Worm (Caenorhabditis elegans) whole organism, L1 larva: ENCODE measurements around the gene T20G5.8.
"Not testable (repeated sequence)": the region's sequence is repeated elsewhere in the genome, so short reads cannot be mapped to it uniquely, and the experiment has no call there.

Experiments
- C04F5.9 ChIP-seq: sonication (generic microtip); optimal IDR thresholded peaks from 2 replicates; lab custom pipeline; 2016; ENCODE audit warnings: missing genetic modification characterization, missing compliant biosample characterization
- C16A3.4 ChIP-seq: fragments of 150-350 bp; optimal IDR thresholded peaks from 2 replicates; lab custom pipeline; 2014; ENCODE audit warnings: missing biosample characterization, missing genetic modification characterization
- C34B4.2 ChIP-seq: sonication (generic microtip); optimal IDR thresholded peaks from 2 replicates; lab custom pipeline; 2017; ENCODE audit warnings: mild to moderate bottlenecking, missing genetic modification characterization, missing compliant biosample characterization
- Y116A8C.19 ChIP-seq: sonication (generic microtip); optimal IDR thresholded peaks from 2 replicates; lab custom pipeline; 2016; ENCODE audit warnings: missing compliant biosample characterization, missing genetic modification characterization, borderline replicate concordance
- alr-1 ChIP-seq: fragments of 200-800 bp; sonication (Bioruptor generic); optimal IDR thresholded peaks from 2 replicates; lab custom pipeline; 2018; ENCODE audit warnings: borderline replicate concordance, mild to moderate bottlenecking, missing genetic modification characterization, missing compliant biosample characterization
- aly-2 ChIP-seq: fragments of 150-350 bp; optimal IDR thresholded peaks from 2 replicates; lab custom pipeline; 2014; ENCODE audit warnings: missing biosample characterization, missing genetic modification characterization
- ama-1 ChIP-seq: fragments of 150-350 bp; optimal IDR thresholded peaks from 2 replicates; lab custom pipeline; 2014
- ceh-90 ChIP-seq: sonication (generic microtip); optimal IDR thresholded peaks from 2 replicates; lab custom pipeline; 2016; ENCODE audit warnings: missing genetic modification characterization, missing compliant biosample characterization
- egl-13 ChIP-seq: sonication (generic microtip); optimal IDR thresholded peaks from 2 replicates; lab custom pipeline; 2016; ENCODE audit warnings: missing genotype, missing genetic modification reagents, missing genetic modification characterization, missing compliant biosample characterization
- elt-2 ChIP-seq: sonication (generic microtip); optimal IDR thresholded peaks from 2 replicates; lab custom pipeline; 2016; ENCODE audit warnings: missing genetic modification characterization, mild to moderate bottlenecking, inconsistent platforms, missing compliant biosample characterization, missing genetic modification reagents
- fkh-10 ChIP-seq: sonication (generic microtip); optimal IDR thresholded peaks from 2 replicates; lab custom pipeline; 2017; ENCODE audit warnings: missing biosample characterization, missing genetic modification reagents, missing genetic modification characterization
- fkh-4 ChIP-seq: sonication (generic microtip); optimal IDR thresholded peaks from 2 replicates; lab custom pipeline; 2016; ENCODE audit warnings: missing compliant biosample characterization, missing genetic modification characterization, borderline replicate concordance
- fkh-8 ChIP-seq: sonication (generic microtip); optimal IDR thresholded peaks from 2 replicates; lab custom pipeline; 2016; ENCODE audit warnings: mild to moderate bottlenecking, missing genetic modification characterization, missing compliant biosample characterization
- grh-1 ChIP-seq: fragments of 200-800 bp; sonication (Bioruptor generic); IDR thresholded peaks from 2 replicates; pipeline ENCODE4 v1.3.6; 2022; ENCODE audit warnings: missing genetic modification reagents, missing genetic modification characterization, missing compliant biosample characterization
- hlh-17 ChIP-seq: fragments of 200-800 bp; sonication (Bioruptor generic); optimal IDR thresholded peaks from 2 replicates; lab custom pipeline; 2018; ENCODE audit warnings: missing genetic modification characterization, mild to moderate bottlenecking, missing compliant biosample characterization, moderate library complexity, borderline replicate concordance
- hlh-4 ChIP-seq: sonication (generic microtip); optimal IDR thresholded peaks from 2 replicates; lab custom pipeline; 2016; ENCODE audit warnings: mild to moderate bottlenecking, missing genetic modification characterization, missing compliant biosample characterization
- hpl-2 ChIP-seq: fragments of 150-350 bp; optimal IDR thresholded peaks from 2 replicates; lab custom pipeline; 2014; ENCODE audit warnings: missing biosample characterization, missing genetic modification reagents, missing genetic modification characterization
- irx-1 ChIP-seq: sonication (generic microtip); optimal IDR thresholded peaks from 2 replicates; lab custom pipeline; 2016; ENCODE audit warnings: missing genetic modification characterization, missing compliant biosample characterization
- lin-13 ChIP-seq: fragments of 150-350 bp; optimal IDR thresholded peaks from 2 replicates; lab custom pipeline; 2014; ENCODE audit warnings: missing biosample characterization, missing genetic modification reagents, missing genetic modification characterization
- lin-14 ChIP-seq: fragments of 200-800 bp; sonication (Bioruptor generic); optimal IDR thresholded peaks from 2 replicates; lab custom pipeline; 2018; ENCODE audit warnings: mild to moderate bottlenecking, missing genetic modification characterization, moderate library complexity, missing compliant biosample characterization
- lin-35 ChIP-seq, 2 experiments: fragments of 150-350 bp; optimal IDR thresholded peaks; 2 replicates each; lab custom pipeline; 2014; ENCODE audit warnings: missing biosample characterization in 2 of 2, missing genetic modification characterization in 2 of 2, missing genetic modification reagents in 2 of 2
- lir-3 ChIP-seq: sonication (generic microtip); optimal IDR thresholded peaks from 2 replicates; lab custom pipeline; 2016; ENCODE audit warnings: mild to moderate bottlenecking, missing genetic modification characterization, moderate library complexity, missing compliant biosample characterization; ENCODE audit not compliant: poor library complexity
- mef-2 ChIP-seq: fragments of 150-350 bp; optimal IDR thresholded peaks from 2 replicates; lab custom pipeline; 2014; ENCODE audit warnings: missing biosample characterization, missing genetic modification characterization
- mep-1 ChIP-seq: fragments of 150-350 bp; optimal IDR thresholded peaks from 2 replicates; lab custom pipeline; 2014; ENCODE audit warnings: missing biosample characterization, missing genetic modification characterization
- nhr-20 ChIP-seq: sonication (generic microtip); optimal IDR thresholded peaks from 2 replicates; lab custom pipeline; 2016; ENCODE audit warnings: mild to moderate bottlenecking, missing genetic modification characterization, missing compliant biosample characterization
- nhr-237 ChIP-seq: fragments of 150-350 bp; optimal IDR thresholded peaks from 2 replicates; lab custom pipeline; 2014; ENCODE audit warnings: missing biosample characterization, missing genetic modification characterization
- nhr-28 ChIP-seq: fragments of 150-350 bp; optimal IDR thresholded peaks from 2 replicates; lab custom pipeline; 2014; ENCODE audit warnings: missing biosample characterization, missing genetic modification characterization
- nhr-71 ChIP-seq: sonication (generic microtip); optimal IDR thresholded peaks from 2 replicates; lab custom pipeline; 2016; ENCODE audit warnings: mild to moderate bottlenecking, missing genetic modification characterization, moderate library complexity, missing compliant biosample characterization
- nhr-76 ChIP-seq: sonication (generic microtip); optimal IDR thresholded peaks from 2 replicates; lab custom pipeline; 2017; ENCODE audit warnings: missing biosample characterization, missing genetic modification characterization
- nhr-85 ChIP-seq: sonication (generic microtip); peaks from one replicate; lab custom pipeline; 2016; ENCODE audit warnings: missing genetic modification characterization, inconsistent platforms, missing compliant biosample characterization
- pax-3 ChIP-seq: fragments of 200-800 bp; sonication (Bioruptor generic); optimal IDR thresholded peaks from 2 replicates; lab custom pipeline; 2018; ENCODE audit warnings: mild to moderate bottlenecking, missing genetic modification characterization, moderate library complexity, missing compliant biosample characterization
- pqm-1 ChIP-seq: sonication (generic microtip); optimal IDR thresholded peaks from 3 replicates; lab custom pipeline; 2017; ENCODE audit warnings: missing biosample characterization, missing genetic modification characterization
- rnt-1 ChIP-seq: sonication (generic microtip); optimal IDR thresholded peaks from 2 replicates; lab custom pipeline; 2016; ENCODE audit warnings: mild to moderate bottlenecking, missing genetic modification characterization, moderate library complexity, missing compliant biosample characterization
- skn-1 ChIP-seq: fragments of 150-350 bp; optimal IDR thresholded peaks from 2 replicates; lab custom pipeline; 2014; ENCODE audit warnings: missing biosample characterization, missing genetic modification characterization
- sox-4 ChIP-seq: sonication (generic microtip); optimal IDR thresholded peaks from 2 replicates; lab custom pipeline; 2016; ENCODE audit warnings: missing genetic modification characterization, missing compliant biosample characterization
- sptf-1 ChIP-seq: fragments of 150-350 bp; optimal IDR thresholded peaks from 2 replicates; lab custom pipeline; 2014; ENCODE audit warnings: missing biosample characterization, missing genetic modification characterization
- sup-37 ChIP-seq: fragments of 200-800 bp; sonication (Bioruptor generic); optimal IDR thresholded peaks from 2 replicates; lab custom pipeline; 2018; ENCODE audit warnings: mild to moderate bottlenecking, missing genetic modification characterization, missing compliant biosample characterization
- swsn-7 ChIP-seq: sonication (generic microtip); optimal IDR thresholded peaks from 2 replicates; lab custom pipeline; 2016; ENCODE audit warnings: missing genetic modification characterization, missing compliant biosample characterization
- tbx-2 ChIP-seq: sonication (generic microtip); optimal IDR thresholded peaks from 2 replicates; lab custom pipeline; 2016; ENCODE audit warnings: missing genetic modification characterization, missing compliant biosample characterization
- tlp-1 ChIP-seq: fragments of 150-350 bp; optimal IDR thresholded peaks from 2 replicates; lab custom pipeline; 2014; ENCODE audit warnings: missing biosample characterization, missing genetic modification characterization
- unc-62 ChIP-seq: fragments of 150-350 bp; optimal IDR thresholded peaks from 2 replicates; lab custom pipeline; 2014; ENCODE audit warnings: missing biosample characterization, missing genetic modification reagents, missing genetic modification characterization
- vab-15 ChIP-seq: sonication (generic microtip); optimal IDR thresholded peaks from 2 replicates; lab custom pipeline; 2017; ENCODE audit warnings: missing genotype, mild to moderate bottlenecking, missing genetic modification characterization, missing compliant biosample characterization
- zip-4 ChIP-seq: fragments of 200-800 bp; sonication (Bioruptor generic); optimal IDR thresholded peaks from 2 replicates; lab custom pipeline; 2018; ENCODE audit warnings: mild to moderate bottlenecking, missing genetic modification characterization, moderate library complexity, missing compliant biosample characterization

The T20G5.8 gene

DNA sequence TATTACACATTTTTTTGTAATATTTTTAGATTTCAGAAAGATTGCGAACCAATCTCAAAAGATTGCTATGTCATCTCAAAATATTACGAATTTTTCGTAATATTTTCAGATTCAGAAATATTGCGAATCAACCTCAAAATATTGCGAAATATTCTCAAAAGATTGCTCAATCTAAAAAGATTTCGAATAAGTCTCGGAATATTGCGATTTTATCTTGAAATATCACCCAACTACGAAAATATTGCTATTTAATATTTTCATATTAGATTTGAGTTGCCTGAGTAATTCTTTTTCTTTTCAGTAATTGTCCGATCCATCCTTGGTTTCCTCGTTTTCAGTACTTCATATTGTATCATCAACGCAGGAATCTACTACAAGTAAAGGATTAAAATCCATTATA is 22.7 kb downstream of the T20G5.8 start, which contains the start of gene Y70G10A.4:
Gene Y70G10A.4 (plus strand): TSS at position 301 of the 400 bp plus-strand sequence.
- not testable (repeated sequence) for TF ChIP-seq C34B4.2 (tag; lab: Kevin White, UChicago); fkh-10 (GFP tag; lab: Kevin White, UChicago); ceh-90 (tag; lab: Kevin White, UChicago)

DNA sequence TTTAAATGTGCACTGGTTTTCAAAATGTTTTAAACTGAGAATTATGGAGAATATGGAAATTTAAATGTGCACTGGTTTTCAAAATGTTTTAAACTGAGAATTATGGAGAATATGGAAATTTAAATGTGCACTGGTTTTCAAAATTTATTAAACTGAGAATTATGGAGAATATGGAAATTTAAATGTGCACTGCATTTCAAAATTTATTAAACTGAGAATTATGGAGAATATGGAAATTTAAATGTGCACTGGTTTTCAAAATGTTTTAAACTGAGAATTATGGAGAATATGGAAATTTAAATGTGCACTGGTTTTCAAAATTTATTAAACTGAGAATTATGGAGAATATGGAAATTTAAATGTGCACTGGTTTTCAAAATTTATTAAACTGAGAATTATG is 25.9 kb downstream of the T20G5.8 start:
- TF ChIP-seq lir-3 (tag; lab: Kevin White, UChicago) (peak; percentile 79), nhr-28 (tag; lab: Kevin White, UChicago) (peak; percentile 47)
- TF ChIP-seq, all 84 proteins: peak for 2; not testable (repeated sequence) for 82

- TF ChIP-seq swsn-7 (tag; lab: Kevin White, UChicago): no peak
- TF ChIP-seq unc-62 (GFP tag; lab: Kevin White, UChicago): no peak
- TF ChIP-seq lin-13 (GFP tag; lab: Kevin White, UChicago): no peak
- TF ChIP-seq sup-37 (GFP tag; lab: Kevin White, UChicago): no peak
- no peak for TF ChIP-seq nhr-76
- TF ChIP-seq alr-1 (tag; lab: Kevin White, UChicago): no peak
- TF ChIP-seq C16A3.4 (tag; lab: Kevin White, UChicago): no peak
- TF ChIP-seq sox-4: no peak
- TF ChIP-seq zip-4 (GFP tag; lab: Kevin White, UChicago): no peak
- no peak for TF ChIP-seq lin-14 (GFP tag; lab: Kevin White, UChicago)
- TF ChIP-seq ceh-90 (tag; lab: Kevin White, UChicago): no peak
- TF ChIP-seq hpl-2: no peak
- TF ChIP-seq C34B4.2 (tag; lab: Kevin White, UChicago): no peak
- no peak for TF ChIP-seq rnt-1 (tag; lab: Kevin White, UChicago)
- no peak for TF ChIP-seq nhr-28 (tag; lab: Kevin White, UChicago)
- TF ChIP-seq nhr-237 (tag; lab: Kevin White, UChicago): no peak
- TF ChIP-seq grh-1: no peak
- no peak for TF ChIP-seq lin-35 (GFP tag; optimal IDR thresholded peaks at IDR 0.05; lab: Kevin White, UChicago)
Observed at ce11 chrIII:10231641-10232040, 32.5 kb downstream of the T20G5.8 start.

- TF ChIP-seq alr-1 (tag; lab: Kevin White, UChicago): no peak
- peak; percentile 40 for TF ChIP-seq nhr-85 (tag; lab: Kevin White, UChicago)
- TF ChIP-seq pqm-1 (tag; lab: Kevin White, UChicago): no peak
Observed at ce11 chrIII:10233979-10234378, 34.8 kb downstream of the T20G5.8 start, which contains the start of gene paml-1. paml-1 (minus strand) TSS chrIII:10234079.

DNA sequence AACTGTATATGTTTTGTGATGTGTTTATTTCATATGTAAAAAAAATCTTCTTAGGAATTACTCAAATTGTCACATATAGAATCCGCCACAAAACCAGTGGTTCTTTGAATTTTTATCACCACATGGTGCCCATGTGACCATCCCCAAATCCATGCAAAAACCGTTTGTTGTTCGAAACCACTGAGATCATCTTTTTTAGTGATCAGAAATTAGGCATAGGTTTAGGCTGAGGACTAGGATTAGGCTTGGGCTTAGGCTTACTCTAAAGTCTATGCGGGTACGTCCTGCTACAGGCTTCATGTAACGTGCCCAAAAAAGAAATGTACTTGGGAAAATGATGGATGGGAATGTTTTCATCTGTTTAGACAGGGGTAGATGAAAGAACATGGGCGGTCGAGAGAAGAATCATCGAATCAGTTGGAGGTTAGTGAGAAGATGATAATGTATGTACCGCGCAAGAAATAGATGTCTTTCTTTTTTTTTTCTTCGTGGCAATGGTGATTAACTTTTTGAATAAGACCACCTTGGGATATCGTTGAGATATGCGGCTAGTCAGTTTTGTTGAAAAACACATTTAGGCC is 37.2 kb downstream of the T20G5.8 start:
- no peak for TF ChIP-seq mep-1
- no peak for TF ChIP-seq nhr-76
- TF ChIP-seq hlh-4: no peak
- no peak for TF ChIP-seq fkh-4 (tag; lab: Kevin White, UChicago)
- no peak for TF ChIP-seq C04F5.9 (tag; lab: Kevin White, UChicago)
- TF ChIP-seq fkh-8 (tag; lab: Kevin White, UChicago): no peak
- peak; percentile 37 for TF ChIP-seq nhr-71 (tag; lab: Kevin White, UChicago)
- TF ChIP-seq skn-1 (tag; lab: Kevin White, UChicago): no peak
- no peak for TF ChIP-seq hlh-17 (GFP tag; lab: Kevin White, UChicago)
- TF ChIP-seq egl-13 (tag; lab: Kevin White, UChicago): no peak
- TF ChIP-seq tbx-2 (tag; lab: Kevin White, UChicago): no peak
- TF ChIP-seq elt-2 (tag; lab: Kevin White, UChicago): no peak
- TF ChIP-seq mef-2 (tag; lab: Kevin White, UChicago): no peak
- no peak for TF ChIP-seq rnt-1 (tag; lab: Kevin White, UChicago)
- TF ChIP-seq ama-1 (lab: Kevin White, UChicago): no peak
- TF ChIP-seq irx-1: no peak
- no peak for TF ChIP-seq Y116A8C.19 (tag; lab: Kevin White, UChicago)
- no peak for TF ChIP-seq tlp-1
- TF ChIP-seq aly-2 (tag; lab: Kevin White, UChicago): no peak
- TF ChIP-seq nhr-28 (tag; lab: Kevin White, UChicago): no peak
- no peak for TF ChIP-seq vab-15 (tag; lab: Kevin White, UChicago)
- TF ChIP-seq C34B4.2 (tag; lab: Kevin White, UChicago): no peak
- TF ChIP-seq ceh-90 (tag; lab: Kevin White, UChicago): no peak
- TF ChIP-seq sptf-1 (tag; lab: Kevin White, UChicago): no peak
- TF ChIP-seq nhr-20 (tag; lab: Kevin White, UChicago): peak; percentile 27
- no peak for TF ChIP-seq pax-3 (tag; lab: Kevin White, UChicago)
